Worm (Caenorhabditis elegans): ENCODE measurements around the gene piki-1.
A peak's percentile ranks its signal among the peaks of the same experiment; 100 is the strongest.

The piki-1 gene

ce11 chrX:15242726-15243125 is 3.5 kb downstream of the piki-1 start:
- TF ChIP-seq ceh-82 (tag; optimal IDR thresholded peaks at IDR 0.05) (no peak), arid-1 (GFP tag; conservative IDR thresholded peaks at IDR 0.05) (no peak), nhr-42 (GFP tag; IDR thresholded peaks at IDR 0.05) (no peak), jun-1 (tag; optimal IDR thresholded peaks at IDR 0.05) (no peak), D1046.2 (GFP tag; IDR thresholded peaks at IDR 0.05) (no peak), dmd-8 (GFP tag; IDR thresholded peaks at IDR 0.05) (no peak), vab-7 (GFP tag; IDR thresholded peaks at IDR 0.05) (peak; percentile 54; the same call in 1 of the 2 replicates), R02D3.7 (tag; optimal IDR thresholded peaks at IDR 0.05) (no peak), ama-1 (optimal IDR thresholded peaks at IDR 0.05) (no peak), rbr-2 (tag; optimal IDR thresholded peaks at IDR 0.05) (no peak), ceh-28 (tag; optimal IDR thresholded peaks at IDR 0.05) (no peak), mdl-1 (tag; optimal IDR thresholded peaks at IDR 0.05) (no peak), lim-7 (GFP tag; IDR thresholded peaks at IDR 0.05) (peak; percentile 55; the same call in 1 of the 2 replicates), aly-2 (tag; optimal IDR thresholded peaks at IDR 0.05) (no peak), snpc-1.2 (GFP tag; IDR thresholded peaks at IDR 0.05) (peak; percentile 70; the same call in 1 of the 2 replicates), attf-4 (tag; optimal IDR thresholded peaks at IDR 0.05) (no peak), T26A8.4 (GFP tag; IDR thresholded peaks at IDR 0.05) (no peak), aha-1 (tag) (no peak), cey-2 (tag; optimal IDR thresholded peaks at IDR 0.05; ENCODE audit: borderline replicate concordance, insufficient read depth) (no peak), ztf-7 (tag; optimal IDR thresholded peaks at IDR 0.05) (no peak), unc-39 (tag; optimal IDR thresholded peaks at IDR 0.05) (no peak), lin-1 (GFP tag; IDR thresholded peaks at IDR 0.05) (no peak), mdt-29 (GFP tag; IDR thresholded peaks at IDR 0.05) (0 out of 2 replicates have a peak, but pooled peaks have one; percentile 40)

- no peak for TF ChIP-seq attf-4 (tag; optimal IDR thresholded peaks at IDR 0.05)
- TF ChIP-seq tag-97 (GFP tag; IDR thresholded peaks at IDR 0.05) = no peak
- TF ChIP-seq F26F4.8 (GFP tag; conservative IDR thresholded peaks at IDR 0.05) = peak; percentile 59; the same call in 1 of the 2 replicates
- 0 out of 2 replicates have a peak, but pooled peaks have one; percentile 38 for TF ChIP-seq vab-7 (GFP tag; IDR thresholded peaks at IDR 0.05)
- TF ChIP-seq daf-19 (GFP tag; conservative IDR thresholded peaks at IDR 0.05) = 0 out of 2 replicates have a peak, but pooled peaks have one; percentile 32
- peak; percentile 53; the same call in 1 of the 2 replicates for TF ChIP-seq Y48G9A.11 (GFP tag; IDR thresholded peaks at IDR 0.05)
- peak; percentile 60; the same call in 1 of the 2 replicates for TF ChIP-seq ceh-44 (GFP tag; IDR thresholded peaks at IDR 0.05)
- peak; percentile 68; the same call in 1 of the 2 replicates for TF ChIP-seq lim-7 (GFP tag; IDR thresholded peaks at IDR 0.05)
- peak; percentile 77 for TF ChIP-seq egl-43 (GFP tag; IDR thresholded peaks at IDR 0.05)
- TF ChIP-seq spr-3 (GFP tag; optimal IDR thresholded peaks at IDR 0.05) = no peak
- TF ChIP-seq snpc-1.2 (GFP tag; IDR thresholded peaks at IDR 0.05) = peak; percentile 76
- TF ChIP-seq tra-1 (GFP tag; IDR thresholded peaks at IDR 0.05) = 0 out of 2 replicates have a peak, but pooled peaks have one; percentile 23
- TF ChIP-seq R02D3.7 (tag; optimal IDR thresholded peaks at IDR 0.05) = no peak
- no peak for TF ChIP-seq duxl-1 (tag; optimal IDR thresholded peaks at IDR 0.05; ENCODE audit: poor library complexity)
- peak; percentile 49 for TF ChIP-seq dmd-6 (GFP tag; IDR thresholded peaks at IDR 0.05)
- TF ChIP-seq mes-2 (tag; optimal IDR thresholded peaks at IDR 0.05; ENCODE audit: poor library complexity, severe bottlenecking) = peak; percentile 22
- no peak for TF ChIP-seq ama-1 (optimal IDR thresholded peaks at IDR 0.05)
- 0 out of 2 replicates have a peak, but pooled peaks have one; percentile 10 for TF ChIP-seq ZK337.2 (GFP tag; IDR thresholded peaks at IDR 0.05)
Observed at ce11 chrX:15241169-15241568, 5.0 kb downstream of the piki-1 start.

ce11 chrX:15236036-15236435 is 10.2 kb downstream of the piki-1 start:
- TF ChIP-seq Y48G9A.11 (GFP tag; IDR thresholded peaks at IDR 0.05) = peak; percentile 25; the same call in 1 of the 2 replicates
- TF ChIP-seq ctbp-1 (GFP tag; IDR thresholded peaks at IDR 0.05) = peak; percentile 62; the same call in 1 of the 2 replicates
- TF ChIP-seq lim-7 (GFP tag; IDR thresholded peaks at IDR 0.05) = peak; percentile 55; the same call in 1 of the 2 replicates
- TF ChIP-seq lin-1 (GFP tag; IDR thresholded peaks at IDR 0.05) = peak; percentile 52; the same call in 1 of the 2 replicates
- no peak for TF ChIP-seq F26F4.8 (GFP tag; conservative IDR thresholded peaks at IDR 0.05)
- TF ChIP-seq dve-1 (tag; optimal IDR thresholded peaks at IDR 0.05; ENCODE audit: insufficient read depth) = peak; percentile 41
- TF ChIP-seq lsy-2 (tag; optimal IDR thresholded peaks at IDR 0.05) = no peak
- no peak for TF ChIP-seq daf-12 (tag; optimal IDR thresholded peaks at IDR 0.05)
- peak in 1 of 2 experiments; percentile 1 for TF ChIP-seq daf-16 (GFP tag; optimal IDR thresholded peaks at IDR 0.05)
- TF ChIP-seq daf-16 (tag; optimal IDR thresholded peaks at IDR 0.05) = peak; percentile 28
- TF ChIP-seq lin-38 (GFP tag; IDR thresholded peaks at IDR 0.05) = peak; percentile 57
- no peak for TF ChIP-seq saeg-2 (GFP tag; IDR thresholded peaks at IDR 0.05)
- 0 out of 2 replicates have a peak, but pooled peaks have one; percentile 26 for TF ChIP-seq vab-7 (GFP tag; IDR thresholded peaks at IDR 0.05)
- TF ChIP-seq egl-43 (GFP tag; IDR thresholded peaks at IDR 0.05) = peak; percentile 53
- TF ChIP-seq dmd-6 (GFP tag; IDR thresholded peaks at IDR 0.05) = peak; percentile 51
- TF ChIP-seq mep-1 (tag; optimal IDR thresholded peaks at IDR 0.05) = peak; percentile 28
- TF ChIP-seq mes-2 (tag; optimal IDR thresholded peaks at IDR 0.05; ENCODE audit: poor library complexity, severe bottlenecking) = peak; percentile 58
- TF ChIP-seq hlh-11 (tag; optimal IDR thresholded peaks at IDR 0.05) = peak; percentile 24
- TF ChIP-seq hlh-30 (tag; optimal IDR thresholded peaks at IDR 0.05; ENCODE audit: insufficient read depth) = peak; percentile 42
- no peak for TF ChIP-seq nhr-10 (tag; optimal IDR thresholded peaks at IDR 0.05)

Data from whole organism, L4 larva.